Worm (Caenorhabditis elegans) whole organism, L4/young adult: Measurements from ENCODE around the gene F31D4.5.

Experiments
- W03F9.2 ChIP-seq: fragments of 150-350 bp; optimal IDR thresholded peaks from 2 replicates; lab custom pipeline; 2014; ENCODE audit warnings: missing biosample characterization, missing genetic modification characterization
- dao-5 ChIP-seq: sonication (generic microtip); optimal IDR thresholded peaks from 2 replicates; lab custom pipeline; 2016; ENCODE audit warnings: missing genotype, missing genetic modification characterization, moderate library complexity, missing compliant biosample characterization
- him-1 ChIP-seq: sonication (generic microtip); optimal IDR thresholded peaks from 2 replicates; lab custom pipeline; 2016; ENCODE audit warnings: missing genotype, missing genetic modification reagents, missing genetic modification characterization, missing compliant biosample characterization

Gene F31D4.5

DNA sequence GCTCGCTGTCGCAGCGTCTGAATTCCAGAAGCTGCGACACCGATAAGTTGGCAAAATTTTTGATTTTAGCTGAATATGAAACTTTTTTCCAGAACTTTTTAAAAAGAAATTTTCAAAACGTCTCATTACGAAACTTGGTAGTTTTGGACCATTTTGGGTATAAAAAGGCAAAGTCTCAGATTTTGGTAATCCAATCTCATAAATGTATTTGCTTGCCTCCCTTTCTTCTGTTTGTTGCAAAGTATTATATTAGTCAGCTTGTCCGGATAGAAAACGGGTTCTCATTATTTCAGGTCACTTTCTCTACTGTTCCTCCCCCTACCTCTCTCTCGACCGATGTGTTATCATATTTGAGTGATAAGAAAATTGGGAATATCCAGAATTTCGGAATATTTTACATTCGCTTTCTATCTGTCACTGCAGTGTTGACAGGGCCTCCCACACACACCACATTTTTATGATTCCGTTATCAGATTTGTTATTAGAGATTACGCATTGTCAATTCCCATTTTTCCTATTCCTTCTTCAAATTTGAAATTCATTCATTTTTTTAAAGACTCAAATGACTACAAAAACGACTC is at the start of gene F31D4.5:
F31D4.5 (plus strand) TSS at position 491 of the 581 bp plus-strand sequence.
- no peak for TF ChIP-seq him-1 (tag; lab: Kevin White, UChicago)
- no peak for TF ChIP-seq W03F9.2 (tag; lab: Kevin White, UChicago)
- TF ChIP-seq dao-5 (tag; lab: Kevin White, UChicago): no peak

DNA sequence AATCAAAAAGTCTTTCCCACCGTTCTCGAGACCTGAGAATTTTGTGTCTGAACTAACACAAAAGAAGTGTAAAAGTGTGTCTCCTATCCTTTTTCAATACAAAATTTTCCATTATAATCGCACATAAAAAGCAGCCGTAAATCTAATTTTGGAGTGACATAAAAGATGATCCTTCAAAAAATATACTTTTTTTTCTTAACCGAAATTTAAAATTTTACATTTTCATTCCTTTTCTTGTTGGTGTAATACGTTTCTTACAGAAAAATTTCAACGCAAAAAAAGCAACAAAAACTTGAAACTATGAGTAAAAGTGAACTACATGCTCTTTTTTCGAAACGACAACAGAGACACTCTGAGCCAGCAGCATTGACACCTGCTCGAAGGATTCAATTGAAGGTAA is 46.8 kb upstream of the F31D4.5 start, which contains the start of gene Y44A6D.6:
Y44A6D.6 (plus strand) TSS at position 301 of the 400 bp plus-strand sequence.
- no peak for TF ChIP-seq him-1 (tag; lab: Kevin White, UChicago)
- no peak for TF ChIP-seq W03F9.2 (tag; lab: Kevin White, UChicago)
- TF ChIP-seq dao-5 (tag; lab: Kevin White, UChicago): no peak

ce11 chrV:20813646-20814045 is 40.2 kb upstream of the F31D4.5 start:
- no peak for TF ChIP-seq him-1 (tag; lab: Kevin White, UChicago)
- no peak for TF ChIP-seq dao-5 (tag; lab: Kevin White, UChicago)

DNA sequence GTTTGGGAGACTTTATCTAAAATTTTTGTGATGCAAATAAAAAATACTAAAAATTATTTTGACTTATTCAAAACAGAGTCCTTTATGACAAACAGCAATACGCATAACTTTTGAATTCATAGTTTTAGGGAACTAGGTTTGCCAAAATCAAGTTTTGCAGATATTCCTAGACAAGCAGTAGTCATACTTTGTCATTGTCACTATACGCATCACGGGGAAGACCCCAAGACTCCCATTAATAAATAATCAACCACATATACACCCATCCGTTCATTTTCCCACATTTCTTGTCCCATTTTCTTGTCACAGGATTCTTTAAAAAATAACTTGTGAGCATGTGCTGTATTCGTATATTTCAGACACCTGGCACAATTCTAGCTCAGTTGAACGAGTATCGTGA is 39.4 kb upstream of the F31D4.5 start, which contains the start of gene Y44A6D.7:
Y44A6D.7 (plus strand) TSS at position 301 of the 400 bp plus-strand sequence.
- TF ChIP-seq W03F9.2 (tag; lab: Kevin White, UChicago): no peak
- no peak for TF ChIP-seq him-1 (tag; lab: Kevin White, UChicago)
- TF ChIP-seq dao-5 (tag; lab: Kevin White, UChicago): no peak

ce11 chrV:20815842-20816241 is 38.0 kb upstream of the F31D4.5 start, which contains the start of gene sshk-1:
Gene sshk-1, plus strand, starts transcription at chrV:20816142.
- TF ChIP-seq dao-5 (tag; lab: Kevin White, UChicago) (no peak), him-1 (tag; lab: Kevin White, UChicago) (no peak), W03F9.2 (tag; lab: Kevin White, UChicago) (no peak)

ce11 chrV:20820033-20820432 is 33.8 kb upstream of the F31D4.5 start, which contains the start of gene T03D8.6:
Gene T03D8.6, minus strand, starts transcription at chrV:20820330.
- TF ChIP-seq dao-5 (tag; lab: Kevin White, UChicago) (no peak), him-1 (tag; lab: Kevin White, UChicago) (no peak)

- TF ChIP-seq him-1 (tag; lab: Kevin White, UChicago) (no peak), W03F9.2 (tag; lab: Kevin White, UChicago) (no peak), dao-5 (tag; lab: Kevin White, UChicago) (no peak)
These were observed 28.8 kb upstream of the F31D4.5 start, which contains the start of the genes gcy-22 and grl-14 for ce11 chrV:20824962-20825609. Gene gcy-22, minus strand, starts transcription at chrV:20825062. Gene grl-14, plus strand, starts transcription at chrV:20825559.

DNA sequence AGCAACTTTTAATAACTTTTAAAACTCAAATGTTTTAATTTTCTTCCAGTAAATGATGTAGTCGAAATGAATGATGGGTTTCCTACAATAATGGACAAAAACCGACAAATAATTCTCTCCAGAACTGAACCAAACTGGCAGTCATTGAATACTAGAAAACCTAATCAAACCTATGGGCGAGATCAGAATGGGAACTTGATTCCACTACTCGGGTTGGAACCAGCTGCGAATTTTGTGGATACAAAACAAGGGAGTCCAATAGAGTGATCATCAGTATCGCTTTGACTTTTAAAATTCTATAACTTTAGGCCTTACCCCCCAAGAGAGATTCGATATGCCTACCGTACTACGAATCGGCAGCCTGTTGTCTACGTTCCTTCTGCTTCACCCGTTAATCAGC is 27.3 kb upstream of the F31D4.5 start:
- TF ChIP-seq dao-5 (tag; lab: Kevin White, UChicago) (no peak), him-1 (tag; lab: Kevin White, UChicago) (no peak), W03F9.2 (tag; lab: Kevin White, UChicago) (no peak)

- peak; percentile 40 for TF ChIP-seq him-1 (tag; lab: Kevin White, UChicago)
- no peak for TF ChIP-seq dao-5 (tag; lab: Kevin White, UChicago)
These were observed 25.1 kb upstream of the F31D4.5 start, which contains the start of gene sbt-1 for ce11 chrV:20828820-20829219. Gene sbt-1, minus strand, starts transcription at chrV:20828881.

ce11 chrV:20829511-20829910 is 24.4 kb upstream of the F31D4.5 start, which contains the start of gene num-1:
Gene num-1, plus strand, starts transcription at chrV:20829811.
- TF ChIP-seq W03F9.2 (tag; lab: Kevin White, UChicago) (no peak), him-1 (tag; lab: Kevin White, UChicago) (no peak), dao-5 (tag; lab: Kevin White, UChicago) (no peak)

ce11 chrV:20830409-20830808 is 23.5 kb upstream of the F31D4.5 start:
- TF ChIP-seq him-1 (tag; lab: Kevin White, UChicago) (no peak), W03F9.2 (tag; lab: Kevin White, UChicago) (no peak), dao-5 (tag; lab: Kevin White, UChicago) (no peak)

ce11 chrV:20831867-20832266 is 22.0 kb upstream of the F31D4.5 start:
- TF ChIP-seq W03F9.2 (tag; lab: Kevin White, UChicago) (no peak), him-1 (tag; lab: Kevin White, UChicago) (no peak), dao-5 (tag; lab: Kevin White, UChicago) (no peak)

DNA sequence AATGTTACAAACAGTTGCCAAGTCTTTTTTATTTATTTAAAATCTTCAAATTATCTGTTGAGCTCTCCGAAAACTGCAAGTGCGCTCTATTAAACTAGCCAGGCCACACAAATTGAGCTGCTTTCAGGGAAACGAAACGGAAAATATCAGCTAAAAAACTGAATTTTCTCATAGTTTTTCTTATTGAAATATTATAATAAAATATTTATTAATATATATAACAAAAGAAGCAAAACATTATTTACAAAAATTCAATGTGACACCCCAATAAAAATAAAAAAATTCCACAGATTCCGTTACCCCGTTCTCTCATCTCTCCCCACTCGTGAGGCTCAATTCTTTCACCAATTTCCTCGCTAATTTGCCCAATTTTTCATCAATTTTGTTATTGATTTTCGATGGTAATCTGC is 21.3 kb upstream of the F31D4.5 start:
- TF ChIP-seq him-1 (tag; lab: Kevin White, UChicago) (no peak), dao-5 (tag; lab: Kevin White, UChicago) (no peak), W03F9.2 (tag; lab: Kevin White, UChicago) (no peak)
